Worm (Caenorhabditis elegans) whole organism, mixed stage, embryonic: ENCODE data around the gene R13D7.2.
A peak's percentile ranks its signal among the peaks of the same experiment; 100 is the strongest.

Experiments used
- M03D4.4 ChIP-seq: sonication (generic microtip); optimal IDR thresholded peaks from 2 replicates; lab custom pipeline; 2017; ENCODE audit warnings: mild to moderate bottlenecking, missing genetic modification characterization, missing compliant biosample characterization
- ceh-39 ChIP-seq: fragments of 150-350 bp; optimal IDR thresholded peaks from 2 replicates; lab custom pipeline; 2014; ENCODE audit warnings: missing biosample characterization, missing genetic modification characterization
- ces-1 ChIP-seq: fragments of 150-350 bp; optimal IDR thresholded peaks from 2 replicates; lab custom pipeline; 2014; ENCODE audit warnings: missing biosample characterization, missing genetic modification reagents, missing genetic modification characterization
- cnd-1 ChIP-seq: fragments of 200-800 bp; sonication (Bioruptor generic); optimal IDR thresholded peaks from 2 replicates; lab custom pipeline; 2018; ENCODE audit warnings: mild to moderate bottlenecking, missing genetic modification characterization, missing compliant biosample characterization
- drap-1 ChIP-seq: fragments of 200-800 bp; sonication (Bioruptor generic); optimal IDR thresholded peaks from 3 replicates; lab custom pipeline; 2018; ENCODE audit warnings: mild to moderate bottlenecking, missing genetic modification characterization, missing compliant biosample characterization
- elt-1 ChIP-seq: sonication (generic microtip); optimal IDR thresholded peaks from 2 replicates; lab custom pipeline; 2017; ENCODE audit warnings: missing genetic modification characterization, mild to moderate bottlenecking, missing compliant biosample characterization, antibody characterized with exemption, moderate library complexity, borderline replicate concordance; ENCODE audit not compliant: insufficient read depth
- elt-3 ChIP-seq: fragments of 150-350 bp; optimal IDR thresholded peaks from 2 replicates; lab custom pipeline; 2014; ENCODE audit warnings: missing biosample characterization, missing genetic modification characterization
- flh-1 ChIP-seq: fragments of 200-800 bp; sonication (Bioruptor generic); optimal IDR thresholded peaks from 2 replicates; lab custom pipeline; 2018; ENCODE audit warnings: mild to moderate bottlenecking, missing genetic modification characterization, moderate library complexity, missing compliant biosample characterization
- hlh-1 ChIP-seq: fragments of 150-350 bp; optimal IDR thresholded peaks from 2 replicates; lab custom pipeline; 2014; ENCODE audit warnings: missing biosample characterization, missing genetic modification reagents, missing genetic modification characterization
- lin-13 ChIP-seq: fragments of 150-350 bp; optimal IDR thresholded peaks from 2 replicates; lab custom pipeline; 2014; ENCODE audit warnings: missing biosample characterization, missing genetic modification characterization
- lin-32 ChIP-seq: fragments of 200-800 bp; sonication (Bioruptor generic); optimal IDR thresholded peaks from 2 replicates; lab custom pipeline; 2018; ENCODE audit warnings: mild to moderate bottlenecking, missing genetic modification characterization, missing compliant biosample characterization
- lsy-2 ChIP-seq: fragments of 150-350 bp; optimal IDR thresholded peaks from 2 replicates; lab custom pipeline; 2014; ENCODE audit warnings: missing biosample characterization, missing genetic modification characterization
- mab-5 ChIP-seq: fragments of 150-350 bp; optimal IDR thresholded peaks from 2 replicates; lab custom pipeline; 2014; ENCODE audit warnings: missing biosample characterization, missing genetic modification characterization
- mep-1 ChIP-seq: fragments of 150-350 bp; optimal IDR thresholded peaks from 2 replicates; lab custom pipeline; 2017; ENCODE audit warnings: missing biosample characterization, missing genetic modification reagents, missing genetic modification characterization, inconsistent platforms
- mls-2 ChIP-seq: sonication (generic microtip); optimal IDR thresholded peaks from 2 replicates; lab custom pipeline; 2016; ENCODE audit warnings: mild to moderate bottlenecking, missing genetic modification characterization, moderate library complexity, missing compliant biosample characterization
- nhr-12 ChIP-seq: fragments of 150-350 bp; optimal IDR thresholded peaks from 2 replicates; lab custom pipeline; 2014; ENCODE audit warnings: missing biosample characterization, missing genetic modification characterization
- nhr-2 ChIP-seq: fragments of 150-350 bp; optimal IDR thresholded peaks from 2 replicates; lab custom pipeline; 2014; ENCODE audit warnings: missing biosample characterization, missing genetic modification characterization
- nhr-237 ChIP-seq: fragments of 150-350 bp; optimal IDR thresholded peaks from 2 replicates; lab custom pipeline; 2014; ENCODE audit warnings: missing biosample characterization, missing genetic modification characterization
- nhr-28 ChIP-seq: fragments of 150-350 bp; optimal IDR thresholded peaks from 2 replicates; lab custom pipeline; 2014; ENCODE audit warnings: missing biosample characterization, missing genetic modification characterization
- nhr-76 ChIP-seq: sonication (generic microtip); optimal IDR thresholded peaks from 2 replicates; lab custom pipeline; 2017; ENCODE audit warnings: missing biosample characterization, missing genetic modification characterization
- pha-4 ChIP-seq: fragments of 150-350 bp; optimal IDR thresholded peaks from 2 replicates; lab custom pipeline; 2018; ENCODE audit warnings: missing biosample characterization, missing genetic modification reagents, missing genetic modification characterization
- sem-2 ChIP-seq: fragments of 200-800 bp; sonication (Bioruptor generic); optimal IDR thresholded peaks from 2 replicates; lab custom pipeline; 2018; ENCODE audit warnings: mild to moderate bottlenecking, missing genetic modification characterization, missing compliant biosample characterization
- snpc-4 ChIP-seq: fragments of 150-350 bp; optimal IDR thresholded peaks from 2 replicates; lab custom pipeline; 2014; ENCODE audit warnings: missing biosample characterization, missing genetic modification characterization
- sptf-1 ChIP-seq: sonication (generic microtip); optimal IDR thresholded peaks from 2 replicates; lab custom pipeline; 2017; ENCODE audit warnings: mild to moderate bottlenecking, missing genetic modification characterization, moderate library complexity, missing compliant biosample characterization
- unc-120 ChIP-seq: sonication (generic microtip); optimal IDR thresholded peaks from 2 replicates; lab custom pipeline; 2017; ENCODE audit warnings: missing genetic modification characterization, missing compliant biosample characterization; ENCODE audit not compliant: poor library complexity, severe bottlenecking
- unc-39 ChIP-seq: fragments of 150-350 bp; optimal IDR thresholded peaks from 2 replicates; lab custom pipeline; 2014; ENCODE audit warnings: missing biosample characterization, missing genetic modification characterization
- unc-62 ChIP-seq: fragments of 150-350 bp; optimal IDR thresholded peaks from 2 replicates; lab custom pipeline; 2014; ENCODE audit warnings: missing biosample characterization, missing genetic modification reagents, missing genetic modification characterization
- zip-8 ChIP-seq: fragments of 150-350 bp; optimal IDR thresholded peaks from 2 replicates; lab custom pipeline; 2014; ENCODE audit warnings: missing biosample characterization, missing genetic modification characterization
- ztf-11 ChIP-seq: fragments of 150-350 bp; optimal IDR thresholded peaks from 2 replicates; lab custom pipeline; 2014; ENCODE audit warnings: missing biosample characterization, missing genetic modification characterization

Gene R13D7.2

DNA sequence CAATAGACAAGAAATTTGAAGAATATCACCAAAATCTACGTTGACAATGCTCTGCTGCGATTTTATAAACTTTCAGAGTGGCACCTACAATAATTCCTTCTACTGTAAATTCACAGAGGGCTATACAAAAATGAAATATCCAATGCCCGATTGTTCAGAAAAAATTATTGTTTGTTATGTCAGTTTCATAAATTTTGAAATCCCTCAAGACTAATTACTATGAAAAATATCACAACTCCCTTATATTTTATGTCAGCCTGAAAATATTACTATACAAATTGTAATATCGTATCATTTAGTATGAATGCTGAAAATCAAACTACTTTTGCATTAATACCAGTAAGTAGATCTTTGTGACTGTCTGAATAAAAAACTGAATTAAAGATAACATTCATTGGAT, 9.1 kb upstream of the R13D7.2 start, which contains the start of gene srx-60:
Gene srx-60 (plus strand): TSS at position 301 of the 400 bp plus-strand sequence.
- TF ChIP-seq M03D4.4 (tag; lab: Kevin White, UChicago) (no peak), elt-3 (tag; lab: Kevin White, UChicago) (no peak), lin-13 (tag; lab: Kevin White, UChicago) (no peak), zip-8 (tag; lab: Kevin White, UChicago) (no peak), mep-1 (tag; lab: Kevin White, UChicago) (no peak), cnd-1 (tag; lab: Kevin White, UChicago) (no peak), hlh-1 (tag; lab: Kevin White, UChicago) (no peak)

DNA sequence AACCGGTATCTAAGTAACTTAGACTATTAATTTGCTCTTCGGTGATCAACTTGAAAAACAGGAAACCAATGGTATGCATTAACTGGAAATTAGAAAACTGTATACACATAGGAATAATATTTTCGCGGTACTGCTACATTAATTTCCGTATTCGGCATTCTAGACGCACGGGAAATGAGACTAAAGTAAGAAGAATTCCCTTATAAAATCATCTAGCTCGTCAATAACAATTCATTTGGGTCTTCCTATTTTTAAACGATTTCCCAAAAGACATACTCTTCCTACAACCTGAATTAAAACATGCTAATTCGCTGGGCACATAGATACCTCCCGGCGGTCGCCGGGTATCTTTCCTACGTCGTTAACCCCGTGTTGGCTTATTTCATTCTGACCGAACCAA, 7.3 kb upstream of the R13D7.2 start, which contains the start of gene srj-13:
Gene srj-13 (plus strand): TSS at position 301 of the 400 bp plus-strand sequence.
- TF ChIP-seq nhr-12 (tag; lab: Kevin White, UChicago) (no peak), nhr-237 (tag; lab: Kevin White, UChicago) (no peak), M03D4.4 (tag; lab: Kevin White, UChicago) (no peak), pha-4 (tag; lab: Kevin White, UChicago) (no peak), ztf-11 (tag; lab: Kevin White, UChicago) (no peak), elt-3 (tag; lab: Kevin White, UChicago) (no peak), snpc-4 (no peak), lin-32 (GFP tag; lab: Kevin White, UChicago) (no peak), nhr-28 (tag; lab: Kevin White, UChicago) (no peak), nhr-76 (tag; lab: Kevin White, UChicago) (no peak), lsy-2 (tag; lab: Kevin White, UChicago) (no peak), unc-120 (tag; lab: Kevin White, UChicago) (no peak), elt-1 (tag; lab: Kevin White, UChicago) (no peak), sptf-1 (tag; lab: Kevin White, UChicago) (no peak), mls-2 (tag; lab: Kevin White, UChicago) (no peak), mep-1 (tag; lab: Kevin White, UChicago) (no peak), nhr-2 (tag; lab: Kevin White, UChicago) (no peak), hlh-1 (tag; lab: Kevin White, UChicago) (no peak), ces-1 (GFP tag; lab: Kevin White, UChicago) (no peak)

DNA sequence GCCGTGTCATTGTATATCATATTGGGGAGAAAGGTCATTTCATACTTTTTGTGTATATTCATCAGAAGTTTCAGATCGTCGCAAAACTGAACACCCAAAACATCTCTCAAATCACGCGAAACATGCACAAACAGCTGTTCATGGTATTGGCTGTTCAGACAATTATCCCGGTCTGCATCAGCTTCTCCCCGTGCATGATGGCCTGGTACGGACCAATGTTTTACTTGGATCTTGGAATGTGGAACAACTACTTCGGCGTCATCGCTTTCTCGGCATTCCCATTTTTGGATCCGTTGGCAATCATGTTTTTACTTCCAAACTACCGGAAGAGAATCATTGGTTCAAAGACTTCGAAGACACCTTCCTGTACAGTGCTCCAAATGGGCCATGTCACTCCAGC, 6.2 kb upstream of the R13D7.2 start:
- TF ChIP-seq drap-1: no peak
- TF ChIP-seq M03D4.4 (tag; lab: Kevin White, UChicago): no peak
- TF ChIP-seq mep-1 (tag; lab: Kevin White, UChicago): no peak
- no peak for TF ChIP-seq nhr-237 (tag; lab: Kevin White, UChicago)

DNA sequence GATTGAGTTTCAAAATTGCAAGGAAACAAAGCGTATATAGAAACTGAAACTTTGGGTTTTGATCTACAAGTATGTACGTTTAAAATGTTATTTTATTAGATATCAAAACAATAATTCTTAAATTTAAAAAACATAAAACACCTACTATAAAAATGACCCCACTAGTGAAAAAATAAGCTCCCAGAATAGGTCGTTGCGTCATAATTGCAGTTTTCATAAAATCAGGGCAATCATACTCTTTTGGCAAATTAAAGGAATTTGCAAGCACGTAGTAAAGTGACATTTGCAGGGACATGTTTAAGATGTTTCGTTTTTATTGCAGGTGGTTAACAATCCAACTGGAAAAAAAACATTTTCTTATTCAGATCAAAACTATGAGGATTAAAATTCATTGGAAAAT, 1.2 kb upstream of the R13D7.2 start, which contains the start of gene srt-6:
Gene srt-6 (minus strand): TSS at position 295 of the 400 bp plus-strand sequence.
- TF ChIP-seq zip-8 (tag; lab: Kevin White, UChicago) (peak; percentile 91), lsy-2 (tag; lab: Kevin White, UChicago) (no peak), nhr-2 (tag; lab: Kevin White, UChicago) (no peak)

DNA sequence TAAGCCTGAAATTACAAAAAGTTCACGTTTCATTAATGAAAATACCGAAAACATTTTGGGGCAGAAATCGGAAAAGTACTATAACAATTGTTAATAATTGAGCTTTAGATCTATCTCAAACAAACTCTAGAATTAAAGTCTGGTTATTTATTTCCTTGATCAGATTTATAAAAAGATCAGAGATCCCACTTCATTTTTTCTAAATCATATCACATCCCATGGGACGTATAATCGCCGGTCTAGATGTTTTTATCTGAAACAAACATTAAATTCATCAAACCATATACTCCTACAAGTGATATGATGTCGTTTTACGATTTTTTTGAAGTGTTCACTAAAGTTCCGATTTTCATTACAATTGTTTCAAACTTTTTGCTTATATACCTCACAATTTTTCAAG, 2.0 kb downstream of the R13D7.2 start, which contains the start of gene str-41:
Gene str-41 (plus strand): TSS at position 301 of the 400 bp plus-strand sequence.
- TF ChIP-seq elt-3 (tag; lab: Kevin White, UChicago) (no peak), snpc-4 (no peak), M03D4.4 (tag; lab: Kevin White, UChicago) (no peak), unc-39 (tag; lab: Kevin White, UChicago) (no peak), mab-5 (tag; lab: Kevin White, UChicago) (no peak), nhr-12 (tag; lab: Kevin White, UChicago) (no peak), flh-1 (GFP tag; lab: Kevin White, UChicago) (no peak), nhr-28 (tag; lab: Kevin White, UChicago) (no peak), cnd-1 (tag; lab: Kevin White, UChicago) (no peak), hlh-1 (tag; lab: Kevin White, UChicago) (no peak), sem-2 (GFP tag; lab: Kevin White, UChicago) (no peak), lin-13 (tag; lab: Kevin White, UChicago) (no peak), ceh-39 (no peak), lsy-2 (tag; lab: Kevin White, UChicago) (no peak), unc-62 (GFP tag; lab: Kevin White, UChicago) (no peak), drap-1 (no peak), nhr-2 (tag; lab: Kevin White, UChicago) (no peak), pha-4 (tag; lab: Kevin White, UChicago) (no peak)
